Worm (Caenorhabditis elegans) whole organism, L2 larva: ENCODE data around the gene spsb-2.

Source experiments
- R02D3.7 ChIP-seq: fragments of 150-350 bp; optimal IDR thresholded peaks from 2 replicates; lab custom pipeline; 2014; ENCODE audit warnings: missing biosample characterization, missing genetic modification characterization
- ZK546.5 ChIP-seq: sonication (generic microtip); optimal IDR thresholded peaks from 2 replicates; lab custom pipeline; 2017; ENCODE audit warnings: missing biosample characterization, missing genetic modification characterization
- aly-2 ChIP-seq: fragments of 150-350 bp; optimal IDR thresholded peaks from 2 replicates; lab custom pipeline; 2014; ENCODE audit warnings: missing biosample characterization, missing genetic modification characterization
- blmp-1 ChIP-seq: sonication (generic microtip); optimal IDR thresholded peaks from 2 replicates; lab custom pipeline; 2017; ENCODE audit warnings: missing genetic modification characterization, mild to moderate bottlenecking, missing compliant biosample characterization, antibody characterized with exemption, moderate library complexity; ENCODE audit not compliant: insufficient read depth
- ceh-16 ChIP-seq: fragments of 150-350 bp; optimal IDR thresholded peaks from 2 replicates; lab custom pipeline; 2014; ENCODE audit warnings: missing biosample characterization, missing genetic modification characterization
- ceh-82 ChIP-seq: fragments of 150-350 bp; optimal IDR thresholded peaks from 2 replicates; lab custom pipeline; 2014; ENCODE audit warnings: missing biosample characterization, missing genetic modification characterization
- crh-2 ChIP-seq: sonication (generic microtip); optimal IDR thresholded peaks from 2 replicates; lab custom pipeline; 2017; ENCODE audit warnings: missing biosample characterization, missing genetic modification characterization
- dmd-4 ChIP-seq: sonication (generic microtip); optimal IDR thresholded peaks from 2 replicates; lab custom pipeline; 2017; ENCODE audit warnings: missing biosample characterization, missing genetic modification characterization
- egl-27 ChIP-seq: sonication (generic microtip); optimal IDR thresholded peaks from 3 replicates; lab custom pipeline; 2017; ENCODE audit warnings: missing biosample characterization, missing genetic modification reagents, missing genetic modification characterization
- elt-1 ChIP-seq: fragments of 150-350 bp; optimal IDR thresholded peaks from 2 replicates; lab custom pipeline; 2014; ENCODE audit warnings: missing biosample characterization, missing genetic modification characterization
- elt-3 ChIP-seq: sonication (generic microtip); optimal IDR thresholded peaks from 2 replicates; lab custom pipeline; 2017; ENCODE audit warnings: missing biosample characterization, missing genetic modification characterization
- fos-1 ChIP-seq: fragments of 150-350 bp; optimal IDR thresholded peaks from 2 replicates; lab custom pipeline; 2014; ENCODE audit warnings: missing biosample characterization, missing genetic modification characterization
- gmeb-1 ChIP-seq: fragments of 150-350 bp; optimal IDR thresholded peaks from 2 replicates; lab custom pipeline; 2014; ENCODE audit warnings: missing biosample characterization, missing genetic modification characterization
- lin-11 ChIP-seq: fragments of 150-350 bp; sonication (generic microtip); optimal IDR thresholded peaks from 2 replicates; lab custom pipeline; 2014; ENCODE audit warnings: missing biosample characterization, missing genetic modification characterization, inconsistent platforms, mixed read lengths
- lin-13 ChIP-seq: fragments of 150-350 bp; optimal IDR thresholded peaks from 2 replicates; lab custom pipeline; 2014; ENCODE audit warnings: missing biosample characterization, missing genetic modification reagents, missing genetic modification characterization
- lin-39 ChIP-seq: fragments of 150-350 bp; optimal IDR thresholded peaks from 2 replicates; lab custom pipeline; 2014; ENCODE audit warnings: missing biosample characterization, missing genetic modification reagents, missing genetic modification characterization
- lsy-2 ChIP-seq, 2 experiments: fragments of 150-350 bp in 1 of 2; sonication (generic microtip) in 1 of 2; optimal IDR thresholded peaks; 2 replicates each; lab custom pipeline; 2014 to 2017; ENCODE audit warnings: missing biosample characterization in 2 of 2, missing genetic modification characterization in 2 of 2
- mab-5 ChIP-seq: fragments of 150-350 bp; optimal IDR thresholded peaks from 2 replicates; lab custom pipeline; 2014; ENCODE audit warnings: missing biosample characterization, missing genetic modification characterization
- mbf-1 ChIP-seq: sonication (generic microtip); optimal IDR thresholded peaks from 2 replicates; lab custom pipeline; 2017; ENCODE audit warnings: missing biosample characterization, missing genetic modification characterization
- mdl-1 ChIP-seq, 2 experiments: fragments of 150-350 bp in 1 of 2; sonication (generic microtip) in 1 of 2; optimal IDR thresholded peaks; 2 replicates each; lab custom pipeline; 2017; ENCODE audit warnings: missing biosample characterization in 2 of 2, missing genetic modification characterization in 2 of 2
- nhr-10 ChIP-seq: sonication (generic microtip); optimal IDR thresholded peaks from 2 replicates; lab custom pipeline; 2017; ENCODE audit warnings: missing biosample characterization, missing genetic modification characterization
- nhr-11 ChIP-seq: fragments of 150-350 bp; optimal IDR thresholded peaks from 2 replicates; lab custom pipeline; 2014; ENCODE audit warnings: missing biosample characterization, missing genetic modification characterization
- nhr-12 ChIP-seq: fragments of 150-350 bp; optimal IDR thresholded peaks from 2 replicates; lab custom pipeline; 2014; ENCODE audit warnings: missing biosample characterization, missing genetic modification characterization
- nhr-129 ChIP-seq: fragments of 150-350 bp; optimal IDR thresholded peaks from 2 replicates; lab custom pipeline; 2014; ENCODE audit warnings: missing biosample characterization, missing genetic modification characterization
- nhr-21 ChIP-seq: fragments of 150-350 bp; optimal IDR thresholded peaks from 2 replicates; lab custom pipeline; 2014; ENCODE audit warnings: missing biosample characterization, missing genetic modification characterization
- nhr-23 ChIP-seq: fragments of 150-350 bp; optimal IDR thresholded peaks from 2 replicates; lab custom pipeline; 2014; ENCODE audit warnings: missing biosample characterization, missing genetic modification reagents, missing genetic modification characterization
- nhr-237 ChIP-seq: fragments of 150-350 bp; optimal IDR thresholded peaks from 2 replicates; lab custom pipeline; 2014; ENCODE audit warnings: missing biosample characterization, missing genetic modification characterization
- nhr-25 ChIP-seq: fragments of 150-350 bp; sonication (generic microtip); optimal IDR thresholded peaks from 3 replicates; lab custom pipeline; 2014; ENCODE audit warnings: missing biosample characterization, missing genetic modification characterization
- nhr-6 ChIP-seq: fragments of 150-350 bp; optimal IDR thresholded peaks from 2 replicates; lab custom pipeline; 2014; ENCODE audit warnings: missing biosample characterization, missing genetic modification characterization
- sem-4 ChIP-seq: fragments of 150-350 bp; optimal IDR thresholded peaks from 2 replicates; lab custom pipeline; 2014; ENCODE audit warnings: missing biosample characterization, missing genetic modification reagents, missing genetic modification characterization
- skn-1 ChIP-seq: sonication (generic microtip); optimal IDR thresholded peaks from 2 replicates; lab custom pipeline; 2017; ENCODE audit warnings: missing biosample characterization, missing genetic modification characterization
- snpc-4 ChIP-seq: fragments of 150-350 bp; optimal IDR thresholded peaks from 2 replicates; lab custom pipeline; 2014; ENCODE audit warnings: missing biosample characterization, missing genetic modification characterization
- unc-39 ChIP-seq: fragments of 150-350 bp; optimal IDR thresholded peaks from 2 replicates; lab custom pipeline; 2014; ENCODE audit warnings: missing biosample characterization, missing genetic modification characterization
- zag-1 ChIP-seq: fragments of 150-350 bp; optimal IDR thresholded peaks from 2 replicates; lab custom pipeline; 2014; ENCODE audit warnings: missing biosample characterization, missing genetic modification characterization
- ztf-1 ChIP-seq: fragments of 200-800 bp; sonication (Bioruptor generic); conservative IDR thresholded peaks from 2 replicates; pipeline ENCODE4 v1.3.6; 2022; ENCODE audit warnings: missing genetic modification characterization, missing compliant biosample characterization
- ztf-11 ChIP-seq: sonication (generic microtip); optimal IDR thresholded peaks from 2 replicates; lab custom pipeline; 2017; ENCODE audit warnings: missing biosample characterization, missing genetic modification characterization
- ztf-4 ChIP-seq: fragments of 150-350 bp; optimal IDR thresholded peaks from 2 replicates; lab custom pipeline; 2014; ENCODE audit warnings: missing biosample characterization, missing genetic modification characterization

Gene spsb-2

DNA sequence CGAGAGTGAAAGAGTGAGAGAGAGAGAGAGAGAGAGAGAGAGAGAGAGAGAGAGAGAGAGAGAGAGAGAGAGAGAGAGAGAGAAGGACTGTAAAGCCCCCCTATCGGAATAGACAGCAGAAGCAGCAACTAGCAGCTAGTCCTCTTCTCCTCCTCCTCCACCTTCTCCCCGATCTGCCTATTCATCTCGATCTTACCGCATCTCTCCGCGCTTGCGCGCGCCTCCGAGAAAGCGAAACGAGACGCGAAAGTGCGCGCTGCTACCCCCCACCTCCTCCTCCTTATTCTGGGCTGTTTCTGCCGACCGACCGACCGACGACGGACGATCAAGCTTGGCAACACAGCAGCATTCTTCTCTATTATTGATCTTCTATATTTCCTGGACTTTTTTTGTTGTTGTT is 12.2 kb upstream of the spsb-2 start:
- TF ChIP-seq nhr-129 (tag; lab: Kevin White, UChicago) (no peak), blmp-1 (tag; lab: Kevin White, UChicago) (peak; percentile 11)

DNA sequence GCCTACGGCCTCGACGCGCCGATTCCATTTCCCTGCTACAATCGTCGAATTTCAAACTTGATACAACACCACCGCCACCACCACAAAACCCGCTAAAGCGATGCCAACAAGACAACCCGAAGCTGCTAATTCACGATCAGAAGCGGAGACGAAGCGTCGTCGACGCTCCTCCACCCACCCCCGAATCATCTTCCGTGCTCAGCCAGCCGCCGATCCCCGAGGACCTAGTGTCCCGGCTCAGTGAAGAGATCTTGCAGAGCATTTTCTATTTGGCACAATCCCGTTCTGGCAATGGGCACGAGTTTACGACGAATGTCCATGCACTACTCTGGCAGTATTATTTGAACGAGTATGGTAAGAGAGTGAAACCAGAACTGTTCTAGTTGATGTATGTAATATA is 11.5 kb upstream of the spsb-2 start:
- no peak for TF ChIP-seq lin-13
- no peak for TF ChIP-seq blmp-1 (tag; lab: Kevin White, UChicago)
- no peak for TF ChIP-seq ztf-4 (tag; lab: Kevin White, UChicago)
- no peak for TF ChIP-seq nhr-129 (tag; lab: Kevin White, UChicago)
- TF ChIP-seq mab-5 (tag; lab: Kevin White, UChicago) = no peak

DNA sequence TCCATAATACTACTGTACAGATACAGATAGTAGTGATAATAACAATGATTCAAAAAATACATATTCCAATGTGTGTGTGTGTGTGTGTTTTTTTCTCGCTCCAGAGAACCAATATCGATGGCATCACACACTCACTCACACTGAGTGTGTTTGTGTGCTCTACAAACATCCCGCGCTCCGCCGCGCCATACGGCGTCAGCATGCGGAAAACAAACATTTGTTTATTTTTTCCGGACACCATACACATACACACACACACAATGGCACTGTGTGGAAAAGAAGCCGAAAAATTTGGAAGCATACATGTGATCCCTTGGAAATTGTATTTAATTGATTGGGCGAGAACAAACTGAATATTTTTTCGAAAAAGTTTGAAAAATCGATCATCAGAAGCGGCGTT is 11.1 kb upstream of the spsb-2 start:
- TF ChIP-seq sem-4 (no peak), nhr-6 (no peak)

DNA sequence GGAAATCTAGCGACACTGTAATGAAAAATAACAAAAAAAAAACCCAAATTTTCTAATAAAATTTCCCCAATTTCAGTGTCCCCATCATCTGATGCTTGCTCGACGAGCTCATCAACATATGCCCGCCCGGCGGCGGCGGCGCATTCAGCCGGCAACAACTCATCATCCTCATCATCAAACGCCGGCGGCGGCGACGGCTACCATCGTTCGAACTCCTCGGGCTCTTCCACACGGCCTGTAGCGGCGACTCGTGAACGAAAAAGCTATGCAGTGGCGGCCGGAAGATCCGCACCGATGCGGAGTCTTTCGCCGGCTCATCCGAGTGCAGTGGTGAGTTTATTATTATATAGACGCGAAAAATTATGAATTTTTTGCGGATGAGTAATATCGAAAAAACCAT is 10.0 kb upstream of the spsb-2 start:
- TF ChIP-seq elt-3 (tag; lab: Kevin White, UChicago) = no peak
- TF ChIP-seq egl-27 = no peak
- no peak for TF ChIP-seq lin-11 (tag; lab: Kevin White, UChicago)
- no peak for TF ChIP-seq nhr-237 (tag; lab: Kevin White, UChicago)
- no peak for TF ChIP-seq ZK546.5 (tag; lab: Kevin White, UChicago)
- no peak for TF ChIP-seq nhr-25 (tag; lab: Kevin White, UChicago)
- TF ChIP-seq crh-2 (tag; lab: Kevin White, UChicago) = no peak
- no peak for TF ChIP-seq ceh-82 (tag; lab: Kevin White, UChicago)
- TF ChIP-seq nhr-10 (tag; lab: Kevin White, UChicago) = no peak
- TF ChIP-seq ceh-16 = no peak
- TF ChIP-seq mdl-1 (tag; optimal IDR thresholded peaks at IDR 0.05; lab: Kevin White, UChicago) = no peak
- TF ChIP-seq fos-1 (tag; lab: Kevin White, UChicago) = no peak
- TF ChIP-seq dmd-4 (tag; lab: Kevin White, UChicago) = no peak
- TF ChIP-seq ztf-11 (tag; lab: Kevin White, UChicago) = no peak
- TF ChIP-seq nhr-23 = no peak
- TF ChIP-seq lsy-2 (tag; optimal IDR thresholded peaks at IDR 0.05; lab: Kevin White, UChicago) = no peak
- no peak for TF ChIP-seq nhr-12 (tag; lab: Kevin White, UChicago)
- no peak for TF ChIP-seq aly-2 (tag; lab: Kevin White, UChicago)
- TF ChIP-seq snpc-4 = no peak

DNA sequence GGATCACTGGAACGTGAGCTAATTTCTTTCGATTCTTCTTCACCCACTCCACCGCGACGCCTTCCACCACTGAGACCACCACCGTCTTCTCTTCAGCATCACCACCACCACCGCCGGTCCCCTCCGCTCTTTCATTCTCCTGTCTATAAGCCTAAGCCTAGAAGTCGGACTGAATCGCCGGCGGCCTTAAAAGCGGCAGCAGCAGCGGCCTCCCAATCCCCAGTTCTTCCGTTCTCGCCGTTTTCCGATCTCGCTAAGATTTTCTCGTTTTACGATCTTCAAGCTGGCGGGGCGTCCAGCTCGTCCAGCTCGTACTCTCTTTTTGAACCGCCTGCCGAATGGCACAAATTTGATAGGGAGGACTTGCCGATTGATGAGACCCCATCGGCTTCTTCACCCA is 4.0 kb upstream of the spsb-2 start:
- TF ChIP-seq ZK546.5 (tag; lab: Kevin White, UChicago) (no peak), zag-1 (tag; lab: Kevin White, UChicago) (no peak), mdl-1 (tag; optimal IDR thresholded peaks at IDR 0.05; lab: Kevin White, UChicago) (no peak), mbf-1 (tag; lab: Kevin White, UChicago) (no peak), R02D3.7 (tag; lab: Kevin White, UChicago) (no peak), nhr-11 (tag; lab: Kevin White, UChicago) (no peak), mab-5 (tag; lab: Kevin White, UChicago) (no peak), lin-39 (tag; lab: Kevin White, UChicago) (no peak), nhr-21 (tag; lab: Kevin White, UChicago) (no peak), lin-11 (tag; lab: Kevin White, UChicago) (no peak)

DNA sequence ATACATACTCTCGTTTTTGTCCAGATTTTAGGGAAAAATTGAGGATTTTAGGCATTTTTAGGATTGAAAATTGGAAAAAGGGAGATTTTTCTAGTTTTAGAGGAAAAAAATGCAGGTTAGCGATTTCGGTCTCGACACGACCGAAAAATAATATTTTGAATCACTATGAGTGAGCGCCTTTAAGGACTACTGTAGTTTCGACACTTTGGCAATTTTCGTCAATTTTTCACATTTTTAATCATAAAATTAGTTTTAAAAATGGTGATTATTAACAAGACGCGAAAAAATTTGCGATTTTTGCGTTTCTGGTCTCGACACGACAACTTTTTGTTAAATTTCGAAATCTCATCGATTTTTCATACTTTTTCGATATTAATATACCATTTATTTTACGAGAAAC is 3.3 kb upstream of the spsb-2 start:
- no peak for TF ChIP-seq ZK546.5 (tag; lab: Kevin White, UChicago)
- TF ChIP-seq mbf-1 (tag; lab: Kevin White, UChicago) = no peak
- TF ChIP-seq nhr-11 (tag; lab: Kevin White, UChicago) = no peak
- TF ChIP-seq gmeb-1 (tag; lab: Kevin White, UChicago) = no peak
- TF ChIP-seq snpc-4 = no peak
- TF ChIP-seq skn-1 (tag; lab: Kevin White, UChicago) = no peak
- no peak for TF ChIP-seq unc-39 (tag; lab: Kevin White, UChicago)
- no peak for TF ChIP-seq nhr-12 (tag; lab: Kevin White, UChicago)
- no peak for TF ChIP-seq nhr-21 (tag; lab: Kevin White, UChicago)
- no peak for TF ChIP-seq elt-1 (tag; lab: Kevin White, UChicago)
- TF ChIP-seq lin-39 (tag; lab: Kevin White, UChicago) = no peak
- no peak for TF ChIP-seq nhr-237 (tag; lab: Kevin White, UChicago)
- TF ChIP-seq lin-11 (tag; lab: Kevin White, UChicago) = no peak
- TF ChIP-seq dmd-4 (tag; lab: Kevin White, UChicago) = no peak
- no peak for TF ChIP-seq ceh-82 (tag; lab: Kevin White, UChicago)
- TF ChIP-seq ztf-1 = no peak
- TF ChIP-seq nhr-23 = no peak
